Worm (Caenorhabditis elegans) whole organism, early embryonic: ENCODE measurements around the gene dcaf-1.

Experiments used
- B0310.2 ChIP-seq: sonication (generic microtip); optimal IDR thresholded peaks from 2 replicates; lab custom pipeline; 2016; ENCODE audit warnings: mild to moderate bottlenecking, missing genetic modification characterization, missing compliant biosample characterization
- F13C5.2 ChIP-seq: sonication (generic microtip); optimal IDR thresholded peaks from 2 replicates; lab custom pipeline; 2017; ENCODE audit warnings: mild to moderate bottlenecking, missing genetic modification characterization, inconsistent platforms, missing compliant biosample characterization
- aly-1 ChIP-seq: sonication (generic microtip); optimal IDR thresholded peaks from 2 replicates; lab custom pipeline; 2016; ENCODE audit warnings: missing genetic modification characterization, missing compliant biosample characterization
- ama-1 ChIP-seq: fragments of 150-350 bp; optimal IDR thresholded peaks from 2 replicates; lab custom pipeline; 2014
- ceh-13 ChIP-seq: fragments of 200-800 bp; sonication (Bioruptor generic); optimal IDR thresholded peaks from 2 replicates; lab custom pipeline; 2018; ENCODE audit warnings: mild to moderate bottlenecking, missing genetic modification characterization, missing compliant biosample characterization
- ceh-36 ChIP-seq: sonication (generic microtip); optimal IDR thresholded peaks from 2 replicates; lab custom pipeline; 2016; ENCODE audit warnings: missing genetic modification characterization, inconsistent platforms, missing compliant biosample characterization
- ets-7 ChIP-seq: sonication (generic microtip); optimal IDR thresholded peaks from 2 replicates; lab custom pipeline; 2016; ENCODE audit warnings: missing genotype, missing genetic modification characterization, missing compliant biosample characterization
- flt-1 ChIP-seq: fragments of 200-800 bp; sonication (Bioruptor generic); IDR thresholded peaks from 2 replicates; pipeline ENCODE4 v1.3.6; 2022; ENCODE audit warnings: missing genetic modification characterization, missing compliant biosample characterization
- hmbx-1 ChIP-seq: sonication (generic microtip); optimal IDR thresholded peaks from 2 replicates; lab custom pipeline; 2016; ENCODE audit warnings: mild to moderate bottlenecking, missing genetic modification characterization, missing compliant biosample characterization
- hmg-4 ChIP-seq: fragments of 200-800 bp; sonication (Bioruptor generic); optimal IDR thresholded peaks from 2 replicates; lab custom pipeline; 2018; ENCODE audit warnings: mild to moderate bottlenecking, missing genetic modification characterization, missing compliant biosample characterization
- hnd-1 ChIP-seq: sonication (generic microtip); optimal IDR thresholded peaks from 2 replicates; lab custom pipeline; 2016; ENCODE audit warnings: missing genetic modification characterization, missing compliant biosample characterization
- pes-1 ChIP-seq: fragments of 200-800 bp; sonication (Bioruptor generic); IDR thresholded peaks from 2 replicates; pipeline ENCODE4 v1.3.6; 2022; ENCODE audit warnings: missing genetic modification reagents, missing genetic modification characterization, missing compliant biosample characterization
- scrt-1 ChIP-seq: fragments of 200-800 bp; sonication (Bioruptor generic); IDR thresholded peaks from 2 replicates; pipeline ENCODE4 v1.3.6; 2022; ENCODE audit warnings: missing genetic modification characterization, missing compliant biosample characterization
- sea-1 ChIP-seq: fragments of 200-800 bp; sonication (Bioruptor generic); conservative IDR thresholded peaks from 2 replicates; pipeline ENCODE4 v1.3.6; 2022; ENCODE audit warnings: missing genetic modification characterization, missing compliant biosample characterization
- tbx-11 ChIP-seq: fragments of 200-800 bp; sonication (Bioruptor generic); IDR thresholded peaks from 2 replicates; pipeline ENCODE4 v1.3.6; 2022; ENCODE audit warnings: missing genetic modification characterization, missing compliant biosample characterization
- tbx-37 ChIP-seq: fragments of 200-800 bp; sonication (Bioruptor generic); conservative IDR thresholded peaks from 2 replicates; pipeline ENCODE4 v1.3.6; 2022; ENCODE audit warnings: missing genetic modification reagents, missing genetic modification characterization, missing compliant biosample characterization
- tra-4 ChIP-seq: sonication (generic microtip); optimal IDR thresholded peaks from 2 replicates; lab custom pipeline; 2017; ENCODE audit warnings: missing genetic modification characterization, missing compliant biosample characterization

dcaf-1 gene

DNA sequence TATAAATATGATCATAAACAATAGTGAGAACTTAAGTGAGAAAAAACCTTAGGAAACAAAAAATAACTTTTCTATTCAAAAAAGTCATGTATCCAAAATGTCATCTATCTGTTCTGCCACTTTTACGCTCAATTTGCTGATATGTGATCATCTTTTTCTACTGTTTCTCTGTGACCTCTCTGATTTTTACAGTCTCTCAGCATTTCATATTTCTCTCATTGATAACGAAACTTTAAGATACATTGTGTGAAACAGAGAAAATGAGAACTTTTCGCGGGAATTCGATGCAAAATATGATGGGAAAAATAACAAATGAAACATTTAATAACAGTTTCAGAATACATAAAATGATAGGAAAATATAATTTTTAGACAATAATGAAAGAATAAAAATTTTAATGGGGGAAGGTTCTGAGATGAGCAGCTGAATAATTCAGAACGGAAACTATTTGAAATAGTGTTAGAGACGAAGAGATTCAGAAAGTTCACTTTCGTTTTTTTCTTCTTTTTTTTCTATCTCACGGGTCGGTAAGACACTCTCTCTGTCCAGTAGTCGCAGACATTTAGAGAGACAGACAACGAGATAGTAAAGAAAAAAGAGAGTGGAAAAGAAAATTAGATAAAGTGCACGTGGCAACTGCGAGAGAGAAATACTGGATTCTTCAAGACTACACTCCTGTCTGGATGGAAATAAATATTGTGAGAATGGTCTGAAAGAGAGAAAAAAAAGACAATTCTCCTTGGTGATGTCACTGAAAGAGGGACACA is 29.1 kb downstream of the dcaf-1 start:
- no peak for TF ChIP-seq pes-1 (GFP tag; lab: Robert Waterston, UW)
- TF ChIP-seq aly-1 (tag; lab: Kevin White, UChicago), result no peak
- no peak for TF ChIP-seq scrt-1 (GFP tag; lab: Robert Waterston, UW)
- no peak for TF ChIP-seq sea-1 (GFP tag; lab: Robert Waterston, UW)
- no peak for TF ChIP-seq tra-4 (tag; lab: Kevin White, UChicago)
- TF ChIP-seq ets-7, result no peak
- no peak for TF ChIP-seq ama-1 (lab: Kevin White, UChicago)
- no peak for TF ChIP-seq B0310.2 (tag; lab: Kevin White, UChicago)
- TF ChIP-seq flt-1 (GFP tag; lab: Robert Waterston, UW), result no peak
- no peak for TF ChIP-seq tbx-11 (GFP tag; lab: Robert Waterston, UW)
- TF ChIP-seq tbx-37 (GFP tag; lab: Robert Waterston, UW), result no peak
- TF ChIP-seq hmbx-1, result no peak
- no peak for TF ChIP-seq ceh-13 (GFP tag; lab: Kevin White, UChicago)
- TF ChIP-seq ceh-36 (tag; lab: Kevin White, UChicago), result no peak
- TF ChIP-seq F13C5.2 (tag; lab: Kevin White, UChicago), result no peak
- TF ChIP-seq hnd-1 (tag; lab: Kevin White, UChicago), result no peak
- TF ChIP-seq hmg-4, result no peak

DNA sequence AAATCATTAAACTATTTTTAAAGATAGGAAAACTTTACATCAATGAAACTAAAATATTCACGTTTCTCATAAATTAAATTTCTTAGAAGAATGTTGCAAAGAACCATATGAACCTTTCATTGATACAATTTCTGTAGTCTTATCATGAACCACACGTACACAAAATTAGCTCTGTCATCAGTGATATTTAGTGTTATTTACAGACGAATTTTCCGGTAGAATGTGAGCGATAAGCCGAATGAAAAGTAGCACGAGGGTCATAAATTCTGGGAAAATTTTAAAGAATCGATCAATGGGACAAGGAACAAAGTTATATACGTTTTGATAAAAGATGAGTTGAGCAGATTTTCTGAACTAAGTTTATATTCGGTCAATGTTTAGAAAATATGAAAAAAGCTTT is 30.0 kb downstream of the dcaf-1 start:
- no peak for TF ChIP-seq tra-4 (tag; lab: Kevin White, UChicago)
- TF ChIP-seq hmg-4, result no peak
- TF ChIP-seq F13C5.2 (tag; lab: Kevin White, UChicago), result no peak
- TF ChIP-seq pes-1 (GFP tag; lab: Robert Waterston, UW), result no peak
- TF ChIP-seq ets-7, result no peak
- no peak for TF ChIP-seq tbx-11 (GFP tag; lab: Robert Waterston, UW)
- TF ChIP-seq ama-1 (lab: Kevin White, UChicago), result no peak
- no peak for TF ChIP-seq aly-1 (tag; lab: Kevin White, UChicago)
- TF ChIP-seq B0310.2 (tag; lab: Kevin White, UChicago), result no peak
- no peak for TF ChIP-seq ceh-13 (GFP tag; lab: Kevin White, UChicago)
- no peak for TF ChIP-seq hnd-1 (tag; lab: Kevin White, UChicago)

DNA sequence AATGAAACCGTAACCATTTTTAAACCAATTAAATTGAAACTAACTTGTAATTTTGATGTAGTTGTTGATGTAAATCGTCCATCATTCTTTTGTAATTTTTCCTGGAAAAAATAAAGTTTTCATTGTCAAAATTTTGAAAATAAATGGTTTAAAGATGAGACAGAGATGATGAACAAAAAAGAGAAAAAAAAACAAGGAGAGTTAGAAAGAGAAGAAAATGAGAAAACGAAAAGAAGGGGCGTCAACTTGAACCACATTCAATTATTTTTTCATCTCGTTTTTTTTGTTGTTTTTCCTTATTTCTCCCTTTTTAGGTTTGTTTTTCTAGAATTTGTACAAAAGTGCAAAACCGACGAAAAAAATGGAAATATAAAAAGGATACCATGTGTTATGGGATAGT is 31.0 kb downstream of the dcaf-1 start, which contains the start of gene nhr-34:
TSS of gene nhr-34 (minus strand) at position 101 of the 400 bp plus-strand sequence.
- TF ChIP-seq tbx-37 (GFP tag; lab: Robert Waterston, UW), result no peak
- no peak for TF ChIP-seq ets-7
- TF ChIP-seq pes-1 (GFP tag; lab: Robert Waterston, UW), result no peak
- no peak for TF ChIP-seq ceh-36 (tag; lab: Kevin White, UChicago)
- no peak for TF ChIP-seq hmbx-1
- no peak for TF ChIP-seq tbx-11 (GFP tag; lab: Robert Waterston, UW)
- TF ChIP-seq hmg-4, result no peak
- no peak for TF ChIP-seq ama-1 (lab: Kevin White, UChicago)
- TF ChIP-seq B0310.2 (tag; lab: Kevin White, UChicago), result no peak
- TF ChIP-seq flt-1 (GFP tag; lab: Robert Waterston, UW), result no peak
- TF ChIP-seq sea-1 (GFP tag; lab: Robert Waterston, UW), result no peak
- TF ChIP-seq ceh-13 (GFP tag; lab: Kevin White, UChicago), result no peak
- no peak for TF ChIP-seq aly-1 (tag; lab: Kevin White, UChicago)
- TF ChIP-seq scrt-1 (GFP tag; lab: Robert Waterston, UW), result no peak
- TF ChIP-seq F13C5.2 (tag; lab: Kevin White, UChicago), result no peak
- TF ChIP-seq hnd-1 (tag; lab: Kevin White, UChicago), result no peak
- TF ChIP-seq tra-4 (tag; lab: Kevin White, UChicago), result no peak

DNA sequence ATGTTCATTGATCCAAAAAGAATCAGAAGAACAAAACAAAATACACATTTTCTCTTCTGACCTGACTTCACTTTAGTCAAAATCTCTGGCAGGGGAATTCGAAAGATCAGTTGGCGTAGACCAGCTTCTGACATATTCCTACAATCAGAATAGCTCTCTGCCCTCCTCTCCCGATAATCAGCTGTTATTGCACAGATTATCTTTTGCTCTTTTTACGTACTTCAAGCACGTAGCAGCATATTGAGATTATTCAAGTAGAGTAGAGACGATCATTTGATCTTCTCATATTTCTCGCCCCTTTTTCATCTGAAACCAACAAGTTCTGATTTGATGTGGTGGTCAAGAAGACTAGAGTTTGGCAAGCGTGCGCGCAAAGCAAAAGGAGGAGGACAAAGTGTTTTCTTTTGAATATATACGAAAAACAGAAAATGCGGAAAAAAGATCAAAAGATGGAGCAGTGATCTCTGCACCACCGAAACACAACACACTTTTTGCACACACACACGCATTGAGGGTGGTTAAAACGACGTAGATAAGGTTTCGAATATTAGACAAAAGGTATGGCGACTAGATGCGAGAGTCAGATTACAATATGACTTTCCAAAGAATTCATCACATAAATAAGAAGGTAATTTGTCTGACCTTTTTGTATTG is 32.7 kb downstream of the dcaf-1 start:
- no peak for TF ChIP-seq sea-1 (GFP tag; lab: Robert Waterston, UW)
- no peak for TF ChIP-seq ama-1 (lab: Kevin White, UChicago)
- TF ChIP-seq flt-1 (GFP tag; lab: Robert Waterston, UW), result no peak
- TF ChIP-seq tbx-37 (GFP tag; lab: Robert Waterston, UW), result no peak
- no peak for TF ChIP-seq aly-1 (tag; lab: Kevin White, UChicago)
- no peak for TF ChIP-seq scrt-1 (GFP tag; lab: Robert Waterston, UW)
- TF ChIP-seq hnd-1 (tag; lab: Kevin White, UChicago), result no peak
- TF ChIP-seq hmbx-1, result no peak
- no peak for TF ChIP-seq ceh-13 (GFP tag; lab: Kevin White, UChicago)
- TF ChIP-seq ceh-36 (tag; lab: Kevin White, UChicago), result no peak
- TF ChIP-seq tra-4 (tag; lab: Kevin White, UChicago), result no peak
- TF ChIP-seq tbx-11 (GFP tag; lab: Robert Waterston, UW), result no peak
- no peak for TF ChIP-seq ets-7
- TF ChIP-seq pes-1 (GFP tag; lab: Robert Waterston, UW), result no peak
- no peak for TF ChIP-seq F13C5.2 (tag; lab: Kevin White, UChicago)
- no peak for TF ChIP-seq hmg-4
- no peak for TF ChIP-seq B0310.2 (tag; lab: Kevin White, UChicago)

DNA sequence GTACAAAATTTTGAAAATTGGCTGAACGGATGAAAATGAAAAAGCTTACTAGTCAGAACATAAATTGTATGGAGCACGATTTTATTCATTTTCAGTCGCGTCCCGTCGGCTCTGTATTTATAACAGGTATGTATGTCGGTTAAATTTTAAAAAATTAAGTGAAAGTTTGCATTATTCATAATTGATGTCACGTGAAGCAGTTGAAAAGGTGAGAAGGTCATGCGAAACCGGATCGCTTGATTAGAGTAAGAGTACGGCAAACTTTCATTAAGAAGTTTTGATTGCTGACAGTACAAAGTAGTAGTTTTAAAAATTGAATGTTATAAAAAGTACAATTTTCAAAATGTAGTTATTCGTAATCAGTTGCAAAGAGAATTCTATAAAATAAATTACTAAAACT is 33.3 kb downstream of the dcaf-1 start:
- TF ChIP-seq tra-4 (tag; lab: Kevin White, UChicago) (no peak), B0310.2 (tag; lab: Kevin White, UChicago) (no peak), hmg-4 (no peak), tbx-37 (GFP tag; lab: Robert Waterston, UW) (no peak), scrt-1 (GFP tag; lab: Robert Waterston, UW) (no peak), pes-1 (GFP tag; lab: Robert Waterston, UW) (no peak), flt-1 (GFP tag; lab: Robert Waterston, UW) (no peak)

DNA sequence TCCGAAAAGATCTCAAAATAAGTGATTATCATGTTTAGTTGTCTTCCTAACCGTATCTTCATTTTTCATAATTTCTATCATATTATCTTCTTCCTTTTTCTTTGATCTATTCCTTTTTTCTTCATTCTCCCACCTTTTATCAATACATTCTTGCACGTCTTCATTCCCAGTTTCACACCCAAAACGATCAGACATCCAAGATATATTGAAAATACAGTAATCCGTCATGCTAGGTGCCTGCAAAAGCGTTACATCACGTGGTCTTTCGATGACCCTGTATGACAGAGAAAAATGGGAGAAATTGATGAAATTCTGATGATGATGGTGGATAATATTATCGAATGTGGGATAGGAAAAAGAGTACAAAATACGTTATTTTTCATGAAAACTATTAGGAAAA is 34.1 kb downstream of the dcaf-1 start:
- TF ChIP-seq aly-1 (tag; lab: Kevin White, UChicago) (no peak), flt-1 (GFP tag; lab: Robert Waterston, UW) (no peak), hnd-1 (tag; lab: Kevin White, UChicago) (no peak)
